Worm (Caenorhabditis elegans) whole organism, mixed stage, embryonic: ENCODE measurements around the gene ins-17.

Source experiments
- M03D4.4 ChIP-seq: sonication (generic microtip); optimal IDR thresholded peaks from 2 replicates; lab custom pipeline; 2017; ENCODE audit warnings: mild to moderate bottlenecking, missing genetic modification characterization, missing compliant biosample characterization
- bed-3 ChIP-seq: fragments of 200-800 bp; sonication (Bioruptor generic); optimal IDR thresholded peaks from 3 replicates; lab custom pipeline; 2018; ENCODE audit warnings: mild to moderate bottlenecking, missing genetic modification characterization, moderate library complexity, missing compliant biosample characterization
- blmp-1 ChIP-seq: fragments of 150-350 bp; optimal IDR thresholded peaks from 2 replicates; lab custom pipeline; 2014; ENCODE audit warnings: missing biosample characterization, missing genetic modification characterization
- ceh-39 ChIP-seq: fragments of 150-350 bp; optimal IDR thresholded peaks from 2 replicates; lab custom pipeline; 2014; ENCODE audit warnings: missing biosample characterization, missing genetic modification characterization
- ceh-43 ChIP-seq: fragments of 200-800 bp; sonication (Bioruptor generic); optimal IDR thresholded peaks from 2 replicates; lab custom pipeline; 2018; ENCODE audit warnings: mild to moderate bottlenecking, missing genetic modification characterization, moderate library complexity, missing compliant biosample characterization
- ceh-83 ChIP-seq: fragments of 200-800 bp; sonication (Bioruptor generic); optimal IDR thresholded peaks from 2 replicates; lab custom pipeline; 2018; ENCODE audit warnings: mild to moderate bottlenecking, missing genetic modification characterization, missing compliant biosample characterization
- ces-1 ChIP-seq: fragments of 150-350 bp; optimal IDR thresholded peaks from 2 replicates; lab custom pipeline; 2014; ENCODE audit warnings: missing biosample characterization, missing genetic modification reagents, missing genetic modification characterization
- cnd-1 ChIP-seq: fragments of 200-800 bp; sonication (Bioruptor generic); optimal IDR thresholded peaks from 2 replicates; lab custom pipeline; 2018; ENCODE audit warnings: mild to moderate bottlenecking, missing genetic modification characterization, missing compliant biosample characterization
- drap-1 ChIP-seq: fragments of 200-800 bp; sonication (Bioruptor generic); optimal IDR thresholded peaks from 3 replicates; lab custom pipeline; 2018; ENCODE audit warnings: mild to moderate bottlenecking, missing genetic modification characterization, missing compliant biosample characterization
- elt-1 ChIP-seq: sonication (generic microtip); optimal IDR thresholded peaks from 2 replicates; lab custom pipeline; 2017; ENCODE audit warnings: missing genetic modification characterization, mild to moderate bottlenecking, missing compliant biosample characterization, antibody characterized with exemption, moderate library complexity, borderline replicate concordance; ENCODE audit not compliant: insufficient read depth
- elt-3 ChIP-seq: fragments of 150-350 bp; optimal IDR thresholded peaks from 2 replicates; lab custom pipeline; 2014; ENCODE audit warnings: missing biosample characterization, missing genetic modification characterization
- flh-1 ChIP-seq: fragments of 200-800 bp; sonication (Bioruptor generic); optimal IDR thresholded peaks from 2 replicates; lab custom pipeline; 2018; ENCODE audit warnings: mild to moderate bottlenecking, missing genetic modification characterization, moderate library complexity, missing compliant biosample characterization
- ham-2 ChIP-seq: fragments of 200-800 bp; sonication (Bioruptor generic); optimal IDR thresholded peaks from 2 replicates; lab custom pipeline; 2018; ENCODE audit warnings: mild to moderate bottlenecking, missing genetic modification characterization, missing compliant biosample characterization
- hlh-1 ChIP-seq: fragments of 150-350 bp; optimal IDR thresholded peaks from 2 replicates; lab custom pipeline; 2014; ENCODE audit warnings: missing biosample characterization, missing genetic modification reagents, missing genetic modification characterization
- lin-13 ChIP-seq: fragments of 150-350 bp; optimal IDR thresholded peaks from 2 replicates; lab custom pipeline; 2014; ENCODE audit warnings: missing biosample characterization, missing genetic modification characterization
- lin-32 ChIP-seq: fragments of 200-800 bp; sonication (Bioruptor generic); optimal IDR thresholded peaks from 2 replicates; lab custom pipeline; 2018; ENCODE audit warnings: mild to moderate bottlenecking, missing genetic modification characterization, missing compliant biosample characterization
- lsy-2 ChIP-seq: fragments of 150-350 bp; optimal IDR thresholded peaks from 2 replicates; lab custom pipeline; 2014; ENCODE audit warnings: missing biosample characterization, missing genetic modification characterization
- mab-5 ChIP-seq: fragments of 150-350 bp; optimal IDR thresholded peaks from 2 replicates; lab custom pipeline; 2014; ENCODE audit warnings: missing biosample characterization, missing genetic modification characterization
- mep-1 ChIP-seq: fragments of 150-350 bp; optimal IDR thresholded peaks from 2 replicates; lab custom pipeline; 2017; ENCODE audit warnings: missing biosample characterization, missing genetic modification reagents, missing genetic modification characterization, inconsistent platforms
- mls-2 ChIP-seq: sonication (generic microtip); optimal IDR thresholded peaks from 2 replicates; lab custom pipeline; 2016; ENCODE audit warnings: mild to moderate bottlenecking, missing genetic modification characterization, moderate library complexity, missing compliant biosample characterization
- nhr-12 ChIP-seq: fragments of 150-350 bp; optimal IDR thresholded peaks from 2 replicates; lab custom pipeline; 2014; ENCODE audit warnings: missing biosample characterization, missing genetic modification characterization
- nhr-2 ChIP-seq: fragments of 150-350 bp; optimal IDR thresholded peaks from 2 replicates; lab custom pipeline; 2014; ENCODE audit warnings: missing biosample characterization, missing genetic modification characterization
- nhr-237 ChIP-seq: fragments of 150-350 bp; optimal IDR thresholded peaks from 2 replicates; lab custom pipeline; 2014; ENCODE audit warnings: missing biosample characterization, missing genetic modification characterization
- nhr-28 ChIP-seq: fragments of 150-350 bp; optimal IDR thresholded peaks from 2 replicates; lab custom pipeline; 2014; ENCODE audit warnings: missing biosample characterization, missing genetic modification characterization
- nhr-76 ChIP-seq: sonication (generic microtip); optimal IDR thresholded peaks from 2 replicates; lab custom pipeline; 2017; ENCODE audit warnings: missing biosample characterization, missing genetic modification characterization
- pha-4 ChIP-seq: fragments of 150-350 bp; optimal IDR thresholded peaks from 2 replicates; lab custom pipeline; 2018; ENCODE audit warnings: missing biosample characterization, missing genetic modification reagents, missing genetic modification characterization
- sem-2 ChIP-seq: fragments of 200-800 bp; sonication (Bioruptor generic); optimal IDR thresholded peaks from 2 replicates; lab custom pipeline; 2018; ENCODE audit warnings: mild to moderate bottlenecking, missing genetic modification characterization, missing compliant biosample characterization
- snpc-4 ChIP-seq: fragments of 150-350 bp; optimal IDR thresholded peaks from 2 replicates; lab custom pipeline; 2014; ENCODE audit warnings: missing biosample characterization, missing genetic modification characterization
- sptf-1 ChIP-seq: sonication (generic microtip); optimal IDR thresholded peaks from 2 replicates; lab custom pipeline; 2017; ENCODE audit warnings: mild to moderate bottlenecking, missing genetic modification characterization, moderate library complexity, missing compliant biosample characterization
- tbx-8 ChIP-seq: fragments of 200-800 bp; sonication (Bioruptor generic); optimal IDR thresholded peaks from 2 replicates; lab custom pipeline; 2018; ENCODE audit warnings: mild to moderate bottlenecking, missing genetic modification characterization, moderate library complexity, missing compliant biosample characterization
- unc-120 ChIP-seq: sonication (generic microtip); optimal IDR thresholded peaks from 2 replicates; lab custom pipeline; 2017; ENCODE audit warnings: missing genetic modification characterization, missing compliant biosample characterization; ENCODE audit not compliant: poor library complexity, severe bottlenecking
- unc-39 ChIP-seq: fragments of 150-350 bp; optimal IDR thresholded peaks from 2 replicates; lab custom pipeline; 2014; ENCODE audit warnings: missing biosample characterization, missing genetic modification characterization
- unc-62 ChIP-seq: fragments of 150-350 bp; optimal IDR thresholded peaks from 2 replicates; lab custom pipeline; 2014; ENCODE audit warnings: missing biosample characterization, missing genetic modification reagents, missing genetic modification characterization
- zip-8 ChIP-seq: fragments of 150-350 bp; optimal IDR thresholded peaks from 2 replicates; lab custom pipeline; 2014; ENCODE audit warnings: missing biosample characterization, missing genetic modification characterization
- ztf-11 ChIP-seq: fragments of 150-350 bp; optimal IDR thresholded peaks from 2 replicates; lab custom pipeline; 2014; ENCODE audit warnings: missing biosample characterization, missing genetic modification characterization

ins-17 gene

ce11 chrIII:4487271-4487670 is 9.9 kb upstream of the ins-17 start:
- no peak for TF ChIP-seq M03D4.4 (tag; lab: Kevin White, UChicago)
- no peak for TF ChIP-seq zip-8
- no peak for TF ChIP-seq elt-1 (tag; lab: Kevin White, UChicago)
- TF ChIP-seq sem-2: no peak
- no peak for TF ChIP-seq nhr-12 (tag; lab: Kevin White, UChicago)
- no peak for TF ChIP-seq sptf-1 (tag; lab: Kevin White, UChicago)
- TF ChIP-seq mab-5 (tag; lab: Kevin White, UChicago): no peak
- TF ChIP-seq unc-39 (tag; lab: Kevin White, UChicago): no peak
- TF ChIP-seq flh-1: no peak
- TF ChIP-seq drap-1 (GFP tag; lab: Kevin White, UChicago): no peak
- TF ChIP-seq bed-3 (GFP tag; lab: Kevin White, UChicago): no peak
- TF ChIP-seq pha-4: no peak
- no peak for TF ChIP-seq nhr-76 (tag; lab: Kevin White, UChicago)
- no peak for TF ChIP-seq nhr-28 (tag; lab: Kevin White, UChicago)
- no peak for TF ChIP-seq lin-32 (GFP tag; lab: Kevin White, UChicago)
- TF ChIP-seq, all 35 proteins: peak for 0

- TF ChIP-seq nhr-28 (tag; lab: Kevin White, UChicago) (no peak), lsy-2 (tag; lab: Kevin White, UChicago) (no peak), ham-2 (no peak), tbx-8 (GFP tag; lab: Kevin White, UChicago) (no peak), elt-3 (tag; lab: Kevin White, UChicago) (no peak)
Measured at ce11 chrIII:4482986-4483385, 5.6 kb upstream of the ins-17 start.

ce11 chrIII:4481787-4482186 is 4.4 kb upstream of the ins-17 start:
- TF ChIP-seq zip-8 (peak; percentile 97), bed-3 (GFP tag; lab: Kevin White, UChicago) (no peak)

ce11 chrIII:4476806-4477205 is 566 bp downstream of the ins-17 start:
- TF ChIP-seq mep-1 (tag; lab: Kevin White, UChicago): no peak
- no peak for TF ChIP-seq nhr-237 (tag; lab: Kevin White, UChicago)
- no peak for TF ChIP-seq nhr-2 (tag; lab: Kevin White, UChicago)
- no peak for TF ChIP-seq bed-3 (GFP tag; lab: Kevin White, UChicago)
- TF ChIP-seq hlh-1: no peak

- TF ChIP-seq ceh-43 (GFP tag; lab: Kevin White, UChicago) (no peak), snpc-4 (tag; lab: Kevin White, UChicago) (no peak), ztf-11 (tag; lab: Kevin White, UChicago) (no peak), nhr-2 (tag; lab: Kevin White, UChicago) (no peak), elt-3 (tag; lab: Kevin White, UChicago) (no peak), unc-62 (GFP tag; lab: Kevin White, UChicago) (no peak), hlh-1 (no peak), mls-2 (tag; lab: Kevin White, UChicago) (no peak), zip-8 (no peak), sem-2 (no peak), nhr-76 (tag; lab: Kevin White, UChicago) (no peak), mep-1 (tag; lab: Kevin White, UChicago) (no peak), cnd-1 (tag; lab: Kevin White, UChicago) (no peak), ceh-83 (GFP tag; lab: Kevin White, UChicago) (no peak), nhr-12 (tag; lab: Kevin White, UChicago) (no peak), blmp-1 (tag; lab: Kevin White, UChicago) (no peak)
Measured at ce11 chrIII:4476313-4476712, 1.1 kb downstream of the ins-17 start.

- TF ChIP-seq blmp-1 (tag; lab: Kevin White, UChicago) (no peak), bed-3 (GFP tag; lab: Kevin White, UChicago) (peak; percentile 73), flh-1 (peak; percentile 34), mls-2 (tag; lab: Kevin White, UChicago) (peak; percentile 71), snpc-4 (tag; lab: Kevin White, UChicago) (no peak), M03D4.4 (tag; lab: Kevin White, UChicago) (peak; percentile 85), lsy-2 (tag; lab: Kevin White, UChicago) (peak; percentile 100), elt-1 (tag; lab: Kevin White, UChicago) (no peak), unc-120 (tag; lab: Kevin White, UChicago) (peak; percentile 77), hlh-1 (peak; percentile 78), mab-5 (tag; lab: Kevin White, UChicago) (peak; percentile 66), sem-2 (peak; percentile 4), nhr-2 (tag; lab: Kevin White, UChicago) (peak; percentile 43), cnd-1 (tag; lab: Kevin White, UChicago) (peak; percentile 88), mep-1 (tag; lab: Kevin White, UChicago) (peak; percentile 99), nhr-28 (tag; lab: Kevin White, UChicago) (peak; percentile 37), ceh-43 (GFP tag; lab: Kevin White, UChicago) (peak; percentile 74), pha-4 (peak; percentile 100), ceh-83 (GFP tag; lab: Kevin White, UChicago) (peak; percentile 60), lin-13 (tag; lab: Kevin White, UChicago) (peak; percentile 100), ztf-11 (tag; lab: Kevin White, UChicago) (peak; percentile 89), ces-1 (peak; percentile 82), nhr-12 (tag; lab: Kevin White, UChicago) (peak; percentile 67), ceh-39 (tag; lab: Kevin White, UChicago) (peak; percentile 91), unc-62 (GFP tag; lab: Kevin White, UChicago) (peak; percentile 77), elt-3 (tag; lab: Kevin White, UChicago) (peak; percentile 66), unc-39 (tag; lab: Kevin White, UChicago) (no peak), nhr-237 (tag; lab: Kevin White, UChicago) (peak; percentile 94)
Measured at ce11 chrIII:4475428-4475968, 1.9 kb downstream of the ins-17 start, which contains the start of gene rps-1. Gene rps-1 (plus strand): TSS chrIII:4475918.
